Fruit fly (Drosophila melanogaster) whole organism, pupa: Measurements from ENCODE around the gene CG17186.

ENCODE experiments used
- CG10348 ChIP-seq: fragments of 200-800 bp; sonication (Bioruptor generic); IDR thresholded peaks from 2 replicates; pipeline ENCODE4 v1.3.6; 2022; ENCODE audit warnings: missing biosample characterization, missing genetic modification characterization
- CG12605 ChIP-seq: fragments of 200-800 bp; sonication (Bioruptor generic); IDR thresholded peaks from 2 replicates; pipeline ENCODE4 v1.3.6; 2022; ENCODE audit warnings: missing biosample characterization, missing genetic modification characterization
- CG13204 ChIP-seq: fragments of 200-800 bp; sonication (Bioruptor generic); optimal IDR thresholded peaks from 2 replicates; lab custom pipeline; 2018; ENCODE audit warnings: missing biosample characterization, mild to moderate bottlenecking, missing genetic modification characterization, moderate library complexity
- CG14655 ChIP-seq: fragments of 200-800 bp; sonication (Bioruptor generic); optimal IDR thresholded peaks from 3 replicates; lab custom pipeline; 2017; ENCODE audit warnings: mild to moderate bottlenecking, missing biosample characterization, missing genetic modification reagents, missing genetic modification characterization
- CG15710 ChIP-seq: fragments of 200-800 bp; sonication (Bioruptor generic); optimal IDR thresholded peaks from 2 replicates; lab custom pipeline; 2018; ENCODE audit warnings: missing biosample characterization, mild to moderate bottlenecking, missing genetic modification characterization, moderate library complexity
- CG17806 ChIP-seq: fragments of 200-800 bp; sonication (Bioruptor generic); optimal IDR thresholded peaks from 2 replicates; lab custom pipeline; 2018; ENCODE audit warnings: missing biosample characterization, mild to moderate bottlenecking, missing genetic modification characterization, moderate library complexity
- CG32121 ChIP-seq: fragments of 200-800 bp; sonication (Bioruptor generic); IDR thresholded peaks from 2 replicates; pipeline ENCODE4 v1.3.6; 2022; ENCODE audit warnings: missing biosample characterization, missing genetic modification characterization
- CG34367 ChIP-seq: fragments of 200-800 bp; sonication (Bioruptor generic); optimal IDR thresholded peaks from 2 replicates; lab custom pipeline; 2018; ENCODE audit warnings: missing biosample characterization, mild to moderate bottlenecking, missing genetic modification characterization
- CG4496 ChIP-seq: fragments of 200-800 bp; sonication (Bioruptor generic); IDR thresholded peaks from 3 replicates; pipeline ENCODE4 v1.3.6; 2022; ENCODE audit warnings: missing biosample characterization, missing genetic modification characterization
- CG8159 ChIP-seq: fragments of 200-800 bp; sonication (Bioruptor generic); optimal IDR thresholded peaks from 3 replicates; lab custom pipeline; 2018; ENCODE audit warnings: missing biosample characterization, mild to moderate bottlenecking, missing genetic modification characterization, moderate library complexity
- CG8301 ChIP-seq: fragments of 200-800 bp; sonication (Bioruptor generic); optimal IDR thresholded peaks from 2 replicates; lab custom pipeline; 2018; ENCODE audit warnings: missing biosample characterization, mild to moderate bottlenecking, missing genetic modification characterization
- CG9948 ChIP-seq: fragments of 200-800 bp; sonication (Bioruptor generic); optimal IDR thresholded peaks from 2 replicates; lab custom pipeline; 2018; ENCODE audit warnings: missing biosample characterization, mild to moderate bottlenecking, missing genetic modification characterization, moderate library complexity
- D1 ChIP-seq: fragments of 200-800 bp; sonication (Bioruptor generic); optimal IDR thresholded peaks from 2 replicates; lab custom pipeline; 2018; ENCODE audit warnings: missing biosample characterization, mild to moderate bottlenecking, missing genetic modification characterization, moderate library complexity
- EcR ChIP-seq: fragments of 200-800 bp; sonication (Bioruptor generic); optimal IDR thresholded peaks from 3 replicates; lab custom pipeline; 2019; ENCODE audit warnings: missing biosample characterization, missing genetic modification characterization, mild to moderate bottlenecking, moderate library complexity, missing genetic modification reagents
- Ets98B ChIP-seq: fragments of 200-800 bp; sonication (Bioruptor generic); IDR thresholded peaks from 2 replicates; pipeline ENCODE4 v1.3.6; 2022; ENCODE audit warnings: missing biosample characterization, missing genetic modification characterization
- Pif1A ChIP-seq: fragments of 200-800 bp; sonication (Bioruptor generic); optimal IDR thresholded peaks from 3 replicates; lab custom pipeline; 2016; ENCODE audit warnings: missing biosample characterization, missing genetic modification characterization
- Pif1B ChIP-seq: fragments of 200-800 bp; sonication (Bioruptor generic); optimal IDR thresholded peaks from 3 replicates; lab custom pipeline; 2016; ENCODE audit warnings: missing biosample characterization, missing genetic modification characterization
- Snoo ChIP-seq: fragments of 200-800 bp; sonication (Bioruptor generic); optimal IDR thresholded peaks from 3 replicates; lab custom pipeline; 2017; ENCODE audit warnings: missing biosample characterization, mild to moderate bottlenecking, missing genetic modification characterization, inconsistent platforms
- fd96Ca ChIP-seq: fragments of 200-800 bp; sonication (Bioruptor generic); IDR thresholded peaks from 3 replicates; pipeline ENCODE4 v1.3.6; 2022; ENCODE audit warnings: missing biosample characterization, missing genetic modification characterization
- gl ChIP-seq: fragments of 200-800 bp; sonication (Bioruptor generic); optimal IDR thresholded peaks from 2 replicates; lab custom pipeline; 2018; ENCODE audit warnings: missing biosample characterization, mild to moderate bottlenecking, missing genetic modification characterization
- rn ChIP-seq: fragments of 200-800 bp; sonication (Bioruptor generic); IDR thresholded peaks from 2 replicates; pipeline ENCODE4 v1.3.6; 2022; ENCODE audit warnings: missing biosample characterization, missing genetic modification characterization

The CG17186 gene

DNA sequence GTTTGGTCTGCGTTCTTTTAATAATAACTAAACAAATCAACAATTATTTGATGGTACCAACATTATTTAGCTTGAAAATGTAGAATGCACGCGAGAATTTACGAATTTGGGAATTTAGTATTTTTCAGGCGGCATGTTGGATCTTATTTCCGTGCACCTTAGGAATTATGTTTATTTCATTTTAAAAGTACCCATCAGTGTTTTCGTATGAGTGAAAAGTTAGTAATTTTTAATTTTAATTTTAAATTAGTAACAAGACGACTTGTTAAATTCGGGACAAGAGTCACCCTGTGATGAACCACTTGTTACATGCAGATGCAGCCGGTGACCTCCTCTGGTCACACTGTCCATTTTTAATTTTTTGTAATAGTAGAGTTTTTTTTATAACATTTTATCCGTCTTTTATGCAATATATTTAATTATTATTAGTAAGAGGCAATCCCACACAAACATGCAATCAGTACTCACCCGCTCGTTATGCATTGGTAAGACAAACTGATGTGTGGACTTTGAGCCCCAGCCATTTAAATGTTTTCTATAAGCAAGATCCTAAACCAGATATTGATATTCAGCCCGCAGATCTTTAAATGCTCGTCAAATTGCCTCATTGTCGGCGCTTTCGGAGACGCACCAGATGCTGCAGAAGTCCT, at the start of gene CG17186, which contains the start of gene Arc42:
Gene CG17186, minus strand, starts transcription at position 88 of the 650 bp plus-strand sequence.
Gene Arc42, plus strand, starts transcription at position 311 of the 650 bp plus-strand sequence.
- TF ChIP-seq CG14655 (GFP tag; lab: Kevin White, UChicago): no peak
- peak; percentile 2 for TF ChIP-seq CG17806
- no peak; the same call in 1 of the 2 replicates for TF ChIP-seq Ets98B
- no peak for TF ChIP-seq EcR
- peak; percentile 1 for TF ChIP-seq CG15710 (tag; lab: Kevin White, UChicago)
- peak; percentile 51 for TF ChIP-seq CG13204 (GFP tag; lab: Kevin White, UChicago)
- TF ChIP-seq Pif1A (GFP tag; lab: Kevin White, UChicago): peak; percentile 38
- TF ChIP-seq CG32121 (GFP tag; lab: Robert Waterston, UW): 0 out of 2 replicates have a peak, but pooled peaks have one; percentile 16
- peak; percentile 66 for TF ChIP-seq CG12605 (GFP tag; lab: Robert Waterston, UW)
- TF ChIP-seq rn (GFP tag; lab: Robert Waterston, UW): no peak
- peak; percentile 55; the same call in 2 of the 3 replicates for TF ChIP-seq CG4496 (GFP tag; lab: Robert Waterston, UW)
- TF ChIP-seq CG8301: peak; percentile 34
- no peak for TF ChIP-seq CG9948 (tag; lab: Kevin White, UChicago)
- peak; percentile 85 for TF ChIP-seq gl (tag; lab: Kevin White, UChicago)
- peak; percentile 36 for TF ChIP-seq Pif1B (GFP tag; lab: Kevin White, UChicago)
- peak; percentile 29 for TF ChIP-seq CG34367 (tag; lab: Kevin White, UChicago)
- TF ChIP-seq D1 (tag; lab: Kevin White, UChicago): no peak
- peak; percentile 34 for TF ChIP-seq CG8159 (tag; lab: Kevin White, UChicago)

DNA sequence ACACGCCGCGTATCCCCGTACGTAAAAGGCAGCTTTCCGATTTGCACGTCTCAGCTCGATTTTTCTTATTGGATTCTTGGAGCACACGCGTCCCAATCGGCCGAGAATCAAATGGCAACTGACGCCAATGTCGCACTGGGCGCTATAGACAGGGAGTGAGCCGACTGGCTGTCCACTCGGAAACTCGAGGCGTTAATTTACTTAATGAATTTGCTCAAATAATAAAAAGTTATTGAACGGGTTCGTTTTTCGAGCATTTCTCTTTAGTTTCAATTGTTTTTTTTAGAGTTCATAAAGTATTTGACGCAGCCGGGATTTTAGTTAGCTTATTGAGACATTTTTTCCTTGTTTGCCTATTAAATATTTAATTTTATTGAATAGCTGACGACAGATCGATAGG, 48.0 kb upstream of the CG17186 start, which contains the start of gene CG4462:
Gene CG4462, minus strand, starts transcription at position 101 of the 400 bp plus-strand sequence.
- no peak for TF ChIP-seq CG34367 (tag; lab: Kevin White, UChicago)
- no peak for TF ChIP-seq CG8159 (tag; lab: Kevin White, UChicago)
- no peak for TF ChIP-seq CG8301
- TF ChIP-seq, all 21 proteins: peak for 0

DNA sequence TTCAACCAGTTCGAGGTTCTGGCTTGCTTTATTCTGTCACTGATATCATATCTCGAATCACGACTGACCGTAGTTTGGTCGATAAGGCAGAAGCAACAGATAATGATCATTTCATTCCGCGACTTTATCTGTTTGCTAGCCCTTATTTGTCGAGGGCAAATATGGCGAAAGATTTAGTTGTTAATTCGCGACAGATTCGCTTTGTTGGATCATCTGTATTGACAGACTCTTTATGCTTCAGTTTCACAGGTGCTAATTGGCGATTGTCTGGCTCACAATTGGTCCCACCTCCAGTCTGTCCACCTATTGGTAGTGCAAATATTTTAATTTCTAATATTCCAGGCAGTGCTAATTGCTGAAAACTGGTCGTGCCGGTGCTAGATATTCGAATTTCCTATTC, 47.0 kb upstream of the CG17186 start:
- no peak for TF ChIP-seq CG8159 (tag; lab: Kevin White, UChicago)
- TF ChIP-seq Snoo: no peak
- no peak for TF ChIP-seq D1 (tag; lab: Kevin White, UChicago)
- no peak for TF ChIP-seq fd96Ca (GFP tag; lab: Robert Waterston, UW)
- TF ChIP-seq Pif1A (GFP tag; lab: Kevin White, UChicago): peak; percentile 83
- no peak for TF ChIP-seq CG17806
- no peak for TF ChIP-seq CG12605 (GFP tag; lab: Robert Waterston, UW)
- no peak for TF ChIP-seq CG32121 (GFP tag; lab: Robert Waterston, UW)
- TF ChIP-seq CG9948 (tag; lab: Kevin White, UChicago): no peak
- no peak for TF ChIP-seq CG8301
- no peak for TF ChIP-seq CG15710 (tag; lab: Kevin White, UChicago)
- TF ChIP-seq CG10348 (GFP tag; lab: Robert Waterston, UW): no peak
- peak; percentile 63 for TF ChIP-seq gl (tag; lab: Kevin White, UChicago)
- TF ChIP-seq Ets98B: no peak
- no peak for TF ChIP-seq rn (GFP tag; lab: Robert Waterston, UW)
- peak; percentile 77 for TF ChIP-seq Pif1B (GFP tag; lab: Kevin White, UChicago)
- TF ChIP-seq EcR: no peak
- no peak for TF ChIP-seq CG4496 (GFP tag; lab: Robert Waterston, UW)
- TF ChIP-seq CG13204 (GFP tag; lab: Kevin White, UChicago): no peak
- peak; percentile 41 for TF ChIP-seq CG34367 (tag; lab: Kevin White, UChicago)

DNA sequence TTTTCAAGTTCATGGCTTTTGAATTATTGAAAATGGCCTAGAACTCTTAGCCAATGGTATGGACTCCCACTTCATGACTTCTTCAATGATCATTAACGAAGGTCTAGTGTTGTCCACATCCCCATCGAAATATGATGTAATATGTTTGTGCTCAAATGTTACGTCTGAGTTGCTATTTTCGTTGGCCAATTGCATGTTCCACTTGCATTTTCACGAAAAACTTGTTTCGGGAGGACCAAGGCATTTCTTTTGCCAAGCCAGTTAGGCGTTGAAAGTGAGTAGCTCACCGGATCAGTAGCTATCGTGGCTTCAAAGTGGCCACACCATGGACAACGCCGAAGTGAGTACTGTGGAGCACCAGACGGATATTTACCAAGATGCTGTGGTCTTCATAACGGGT, 40.9 kb upstream of the CG17186 start, which contains the start of gene CG4770:
Gene CG4770, plus strand, starts transcription at position 301 of the 400 bp plus-strand sequence.
- no peak for TF ChIP-seq rn (GFP tag; lab: Robert Waterston, UW)
- TF ChIP-seq CG13204 (GFP tag; lab: Kevin White, UChicago): no peak
- TF ChIP-seq Ets98B: no peak; the same call in 1 of the 2 replicates
- TF ChIP-seq D1 (tag; lab: Kevin White, UChicago): no peak
- no peak for TF ChIP-seq CG34367 (tag; lab: Kevin White, UChicago)
- no peak for TF ChIP-seq CG14655 (GFP tag; lab: Kevin White, UChicago)
- no peak for TF ChIP-seq EcR
- TF ChIP-seq Pif1B (GFP tag; lab: Kevin White, UChicago): no peak
- TF ChIP-seq CG10348 (GFP tag; lab: Robert Waterston, UW): no peak
- TF ChIP-seq CG8301: no peak
- TF ChIP-seq CG15710 (tag; lab: Kevin White, UChicago): no peak
- no peak for TF ChIP-seq CG4496 (GFP tag; lab: Robert Waterston, UW)
- no peak for TF ChIP-seq Pif1A (GFP tag; lab: Kevin White, UChicago)
- TF ChIP-seq CG8159 (tag; lab: Kevin White, UChicago): no peak
- no peak for TF ChIP-seq Snoo
- no peak for TF ChIP-seq gl (tag; lab: Kevin White, UChicago)

DNA sequence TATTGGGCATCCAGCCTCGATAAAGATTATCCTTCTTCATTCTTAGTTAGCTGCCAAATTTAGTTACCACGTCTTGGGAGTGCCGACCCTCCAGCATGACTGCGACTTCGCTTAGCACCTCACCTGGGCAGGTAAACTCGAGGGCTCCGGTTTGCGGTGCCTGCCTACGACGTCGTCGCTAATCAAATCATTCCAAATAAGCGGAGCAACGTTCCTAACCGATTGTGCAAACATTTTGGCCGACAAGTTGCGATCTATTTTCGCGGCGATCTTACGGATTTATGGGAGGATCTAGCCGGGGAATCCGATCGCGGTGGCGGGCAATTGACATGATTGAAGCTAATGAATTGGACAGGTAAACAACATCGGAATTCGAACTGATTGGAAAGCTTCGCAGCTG, 40.4 kb upstream of the CG17186 start, which contains the start of gene CG4465:
Gene CG4465, minus strand, starts transcription at position 101 of the 400 bp plus-strand sequence.
- no peak for TF ChIP-seq Snoo
- no peak for TF ChIP-seq CG32121 (GFP tag; lab: Robert Waterston, UW)
- no peak for TF ChIP-seq CG8301
- no peak for TF ChIP-seq CG14655 (GFP tag; lab: Kevin White, UChicago)
- TF ChIP-seq D1 (tag; lab: Kevin White, UChicago): no peak
- TF ChIP-seq Ets98B: no peak
- no peak for TF ChIP-seq CG9948 (tag; lab: Kevin White, UChicago)
- TF ChIP-seq CG34367 (tag; lab: Kevin White, UChicago): no peak
- no peak for TF ChIP-seq CG12605 (GFP tag; lab: Robert Waterston, UW)
- no peak for TF ChIP-seq fd96Ca (GFP tag; lab: Robert Waterston, UW)
- no peak for TF ChIP-seq rn (GFP tag; lab: Robert Waterston, UW)
- no peak for TF ChIP-seq CG10348 (GFP tag; lab: Robert Waterston, UW)
- TF ChIP-seq CG8159 (tag; lab: Kevin White, UChicago): no peak
- no peak for TF ChIP-seq CG4496 (GFP tag; lab: Robert Waterston, UW)
- TF ChIP-seq Pif1A (GFP tag; lab: Kevin White, UChicago): no peak
